Fruit fly (Drosophila melanogaster) whole organism, larva: ENCODE data around the gene CG8519.

ENCODE experiments used
- noc ChIP-seq: fragments of 200-800 bp; sonication (Bioruptor generic); optimal IDR thresholded peaks from 3 replicates; lab custom pipeline; 2019; ENCODE audit warnings: missing biosample characterization, mild to moderate bottlenecking, missing genetic modification characterization, moderate library complexity

CG8519 gene

DNA sequence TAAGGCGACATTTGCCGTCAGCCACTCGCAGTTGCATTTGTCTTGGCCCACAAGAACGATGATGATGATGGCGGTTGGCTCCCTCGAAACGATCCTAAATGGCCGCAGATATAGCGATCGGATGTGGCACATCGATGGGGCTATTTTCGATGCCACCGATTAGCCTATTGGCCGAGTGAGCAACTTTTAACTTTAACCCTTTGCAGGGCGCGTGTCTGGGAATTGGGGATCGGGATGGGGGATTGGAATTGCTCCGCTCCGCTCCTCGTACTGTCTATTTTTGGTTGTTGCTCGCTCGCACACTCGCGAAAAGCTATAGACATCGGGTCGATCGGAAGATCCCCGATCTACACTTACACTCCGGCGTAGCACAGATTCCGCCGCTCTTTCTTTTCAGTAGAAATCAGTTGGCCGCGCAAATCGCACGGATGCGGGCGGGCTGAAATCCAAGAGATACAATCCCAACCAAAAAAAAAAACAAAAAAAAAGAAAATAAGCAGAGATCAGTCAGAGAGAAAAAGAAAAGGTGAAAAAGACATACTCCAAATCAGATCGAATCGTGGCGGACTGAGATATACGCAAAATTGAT is at the start of gene CG8519:
TSS of gene CG8519 (plus strand) at position 393 of the 589 bp plus-strand sequence.
- TF ChIP-seq noc = no peak

dm6 chr3L:6665541-6665940 is 39.1 kb upstream of the CG8519 start, which contains the start of gene eIF4E4:
Gene eIF4E4, minus strand, starts transcription at chr3L:6665641.
- TF ChIP-seq noc = no peak

dm6 chr3L:6667716-6668115 is 36.9 kb upstream of the CG8519 start, which contains the start of gene Grl65a:
Gene Grl65a, minus strand, starts transcription at chr3L:6667816.
- no peak for TF ChIP-seq noc

dm6 chr3L:6688920-6689319 is 15.7 kb upstream of the CG8519 start:
- TF ChIP-seq noc = no peak

- no peak for TF ChIP-seq noc
Measured at dm6 chr3L:6693191-6693590, 11.5 kb upstream of the CG8519 start.

- no peak for TF ChIP-seq noc
Measured at dm6 chr3L:6694181-6694580, 10.5 kb upstream of the CG8519 start.

DNA sequence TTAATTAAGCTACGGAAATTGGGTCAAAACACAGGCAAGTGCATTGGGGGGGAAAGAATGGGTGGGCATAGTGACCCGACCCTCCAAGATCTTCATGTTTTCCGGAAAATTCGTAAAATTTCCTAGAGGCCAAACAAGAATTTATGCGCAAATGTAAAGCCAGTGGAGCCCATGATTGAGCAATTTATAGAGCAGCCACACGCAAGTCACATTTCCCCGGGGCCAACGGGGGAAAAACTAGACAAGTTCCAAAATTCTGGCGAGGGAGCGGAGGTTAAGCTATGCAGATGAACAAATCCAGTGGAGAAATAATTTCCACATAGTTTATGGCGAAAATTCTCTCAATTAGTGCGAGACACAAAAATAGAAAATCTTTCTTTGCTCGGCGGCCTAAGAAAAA is 7.3 kb upstream of the CG8519 start:
- TF ChIP-seq noc = no peak

DNA sequence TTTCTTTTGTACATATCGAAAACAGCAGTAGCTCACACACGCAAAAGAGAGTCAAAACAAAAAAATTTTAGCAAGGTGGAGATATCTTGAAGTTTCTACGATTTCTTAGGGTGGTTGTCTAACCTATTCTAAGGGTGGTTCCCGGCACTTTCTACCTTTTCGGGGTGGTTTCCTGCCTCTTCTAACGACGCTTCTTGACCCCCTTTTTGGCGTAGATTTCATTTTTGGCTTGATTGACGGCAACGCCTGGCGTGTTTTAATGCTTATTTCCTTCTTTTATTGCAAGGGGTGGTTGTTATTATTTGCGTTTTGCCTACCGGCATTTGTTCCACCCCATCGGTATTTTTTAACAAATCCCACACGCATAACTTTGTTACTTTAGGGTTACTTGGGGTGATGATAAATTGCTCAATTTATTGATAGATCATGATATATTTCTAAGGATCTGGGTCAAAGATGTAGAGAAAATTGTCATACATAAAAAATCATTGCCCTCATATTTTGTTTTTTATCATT is 3.6 kb upstream of the CG8519 start:
- no peak for TF ChIP-seq noc

dm6 chr3L:6703368-6703807 is 1.3 kb upstream of the CG8519 start, which contains the start of gene SP1173:
Gene SP1173, minus strand, starts transcription at chr3L:6703521.
- TF ChIP-seq noc = no peak

- no peak for TF ChIP-seq noc
Measured at dm6 chr3L:6705865-6706264, 1.2 kb downstream of the CG8519 start.

DNA sequence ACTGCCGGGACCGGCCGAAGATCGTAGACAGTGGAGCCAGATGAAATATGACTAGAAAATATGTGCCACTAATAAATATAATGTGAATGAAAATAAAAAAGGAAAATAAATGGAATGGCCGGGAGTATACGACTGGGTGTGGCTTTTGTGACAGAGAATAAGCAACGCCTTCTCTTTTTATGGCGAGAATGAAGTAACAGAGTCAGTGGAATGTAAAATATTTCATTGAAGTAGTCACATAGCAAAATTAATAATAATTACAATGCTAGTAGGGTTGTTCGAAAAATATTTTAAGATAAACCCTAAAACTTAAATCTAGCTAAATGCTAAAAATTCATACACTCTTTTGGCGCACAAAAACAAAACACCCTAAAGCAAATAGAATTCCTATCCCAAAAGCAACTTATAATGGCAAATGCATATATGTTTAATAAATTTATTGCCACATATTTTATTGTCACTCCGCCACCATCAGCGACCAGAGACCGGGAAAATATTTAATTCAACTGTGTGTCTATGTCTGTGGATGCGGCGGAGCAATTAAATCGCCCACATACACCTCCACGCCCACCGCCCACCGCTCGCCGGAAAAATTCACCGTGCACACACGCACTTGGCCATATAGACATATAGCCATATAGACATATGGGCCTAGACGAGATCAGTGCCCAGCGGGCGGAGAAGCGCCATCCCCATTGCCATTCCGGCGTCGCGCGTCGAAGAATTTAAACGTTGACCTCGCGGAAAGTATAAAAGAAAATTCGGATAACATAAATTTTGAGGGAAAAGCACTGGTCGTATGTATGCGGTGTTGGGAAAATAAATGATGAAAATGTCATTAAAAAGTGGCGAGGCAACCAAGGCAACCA is 2.3 kb downstream of the CG8519 start:
- TF ChIP-seq noc = peak; percentile 52

dm6 chr3L:6708995-6709606 is 4.4 kb downstream of the CG8519 start:
- TF ChIP-seq noc = no peak

DNA sequence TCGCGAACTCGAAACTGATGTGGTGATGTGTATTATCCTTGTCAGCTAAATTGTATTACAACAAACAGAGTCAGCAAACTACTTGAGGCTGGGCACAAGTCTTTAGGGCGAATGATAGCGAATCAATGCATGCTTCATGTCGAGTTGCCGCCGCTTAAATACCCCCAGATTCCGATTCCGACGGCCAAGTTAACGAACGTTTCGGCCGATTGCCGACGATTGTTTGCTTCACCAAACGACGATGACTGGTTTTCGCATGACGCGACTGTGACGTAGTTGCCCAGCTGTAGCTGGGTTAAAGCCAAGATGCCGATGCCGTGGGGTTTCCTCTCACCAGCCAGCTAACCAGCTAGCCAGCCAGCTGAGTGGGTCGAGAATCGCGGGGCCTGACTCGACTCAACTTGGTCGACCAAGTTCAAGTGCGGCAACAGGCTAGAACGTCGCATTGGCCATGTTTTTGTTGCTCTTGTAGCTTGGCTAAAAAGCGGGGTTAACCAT is 14.8 kb downstream of the CG8519 start, which contains the start of gene ple:
TSS of gene ple (minus strand) at position 134 of the 498 bp plus-strand sequence.
- no peak for TF ChIP-seq noc

DNA sequence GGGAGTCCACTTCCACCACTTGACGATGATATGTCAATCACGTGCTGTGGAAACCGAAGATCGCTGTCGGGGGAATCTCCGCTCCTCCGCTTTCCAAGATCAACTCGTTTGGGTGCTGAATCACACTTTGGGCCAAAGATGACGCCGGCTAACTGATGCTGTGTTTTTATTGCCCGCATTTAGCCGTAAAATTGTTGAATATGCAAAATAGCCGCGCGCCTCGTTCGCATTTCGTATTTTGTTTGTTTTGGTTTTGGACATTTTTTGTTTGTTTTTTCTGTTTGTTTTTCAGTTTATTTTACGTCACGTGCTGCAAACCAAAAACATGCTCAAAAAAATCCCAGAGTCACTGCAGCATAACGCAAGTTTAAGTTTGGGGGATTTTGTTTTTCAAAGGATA is 18.7 kb downstream of the CG8519 start:
- no peak for TF ChIP-seq noc

DNA sequence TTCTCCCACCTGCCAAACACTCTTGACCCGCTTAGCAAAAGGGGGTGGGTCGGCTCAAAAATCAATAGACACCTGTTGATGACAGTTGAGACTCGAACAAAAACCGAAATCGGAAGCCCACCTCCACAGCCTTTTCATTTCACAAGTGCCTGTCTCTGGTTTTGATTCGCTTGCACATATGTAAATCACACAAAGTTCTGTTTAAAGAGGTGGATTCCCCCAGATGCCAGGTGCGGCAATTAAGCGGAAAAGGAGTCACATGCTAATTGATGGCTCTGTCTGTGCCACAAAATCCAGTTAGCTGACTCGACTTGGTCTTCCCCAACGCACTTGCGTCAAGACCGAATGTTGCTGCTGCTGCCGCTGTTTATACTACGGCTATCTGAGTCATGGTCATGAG is 19.9 kb downstream of the CG8519 start:
- TF ChIP-seq noc = no peak

DNA sequence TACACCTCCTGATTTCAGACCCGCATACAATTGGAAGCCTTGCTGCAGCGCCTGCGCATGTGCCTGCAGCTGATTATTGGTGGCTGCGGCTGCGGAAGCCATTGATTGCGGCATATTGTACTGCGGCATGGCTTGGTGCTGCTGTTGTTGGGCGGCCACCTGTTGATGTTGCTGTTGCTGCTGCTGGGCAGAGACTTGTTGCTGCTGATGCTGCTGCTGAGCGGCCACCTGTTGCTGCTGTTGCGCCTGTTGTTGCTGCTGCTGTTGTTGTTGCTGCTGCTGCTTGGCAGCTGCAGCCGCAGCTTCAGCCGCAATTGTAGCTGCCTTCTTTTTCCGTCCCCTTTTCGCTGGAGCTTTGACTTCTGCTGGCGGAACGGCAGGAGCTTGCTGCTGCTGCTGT is 26.4 kb downstream of the CG8519 start:
- no peak for TF ChIP-seq noc
